Fruit fly (Drosophila melanogaster) whole organism: ENCODE data around the gene CG12024.

ENCODE experiments used
- EcR ChIP-seq, 2 experiments: fragments of >200 bp; optimal IDR thresholded peaks; 2 replicates each; lab custom pipeline; 2017; ENCODE audit warnings: missing biosample characterization in 2 of 2, missing genetic modification characterization in 2 of 2, missing genetic modification reagents in 2 of 2
- pan ChIP-seq: fragments of >200 bp; optimal IDR thresholded peaks from 2 replicates; lab custom pipeline; 2017

- TF ChIP-seq EcR (GFP tag; optimal IDR thresholded peaks at IDR 0.05; lab: Kevin White, UChicago) (no peak), pan (lab: Kevin White, UChicago) (no peak)
Measured at dm6 chr3L:1897709-1898108, 40.7 kb downstream of the CG12024 start.
